Worm (Caenorhabditis elegans): Measurements from ENCODE around the gene clec-64.

The clec-64 gene

DNA sequence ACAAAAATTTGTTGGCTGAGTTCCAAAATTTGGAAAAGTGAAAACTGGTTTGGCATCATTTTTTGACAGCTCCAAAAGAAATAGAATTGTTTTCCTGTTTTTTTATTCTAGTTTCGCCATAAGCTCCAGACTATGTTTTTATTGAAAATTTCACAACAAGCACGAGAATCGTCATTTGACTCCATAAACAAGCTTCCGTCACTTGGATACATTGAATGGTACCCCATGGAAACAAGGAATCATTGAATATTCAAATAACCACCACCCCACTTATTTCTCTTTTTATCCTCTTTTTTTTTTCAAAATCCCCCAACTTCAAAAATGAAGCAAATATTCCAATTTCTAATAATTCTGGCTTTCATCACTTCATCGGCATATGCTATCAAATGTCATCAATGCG is 10.7 kb downstream of the clec-64 start, which contains the start of gene ddn-2:
ddn-2 (plus strand) TSS at position 301 of the 400 bp plus-strand sequence.
- TF ChIP-seq nhr-6 (tag; optimal IDR thresholded peaks at IDR 0.05): no peak
- TF ChIP-seq sem-4 (tag; optimal IDR thresholded peaks at IDR 0.05): no peak
- TF ChIP-seq elt-1 (tag; optimal IDR thresholded peaks at IDR 0.05): no peak

DNA sequence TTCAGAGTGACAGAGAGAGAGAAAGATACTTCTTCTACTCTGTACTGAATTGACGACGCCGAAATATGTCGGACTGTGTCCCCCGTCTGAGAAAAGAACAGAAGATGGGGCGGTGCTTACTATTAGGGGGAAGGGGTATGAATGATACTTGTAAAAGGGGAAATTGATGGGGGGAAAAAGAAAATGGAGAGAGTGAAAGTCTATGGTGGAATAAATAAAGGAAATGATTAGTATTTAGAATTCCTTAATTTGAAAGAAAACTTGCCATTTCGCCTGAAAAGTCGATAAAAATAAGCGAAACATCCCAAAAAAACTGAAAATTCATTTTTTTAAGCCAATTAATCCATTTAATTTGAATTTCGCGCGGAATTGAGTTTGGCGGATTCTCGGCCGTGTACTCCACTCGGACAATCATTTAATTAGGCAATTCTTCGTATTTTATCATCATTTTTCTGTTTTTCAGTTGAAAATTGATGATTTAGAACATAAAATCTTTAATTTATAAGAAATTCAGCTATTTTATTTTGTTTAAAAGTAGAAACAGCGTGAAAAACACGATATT is 16.6 kb downstream of the clec-64 start, which contains the start of gene F35C5.12:
F35C5.12 (minus strand) TSS at position 51 of the 562 bp plus-strand sequence.
- TF ChIP-seq nhr-11 (tag; optimal IDR thresholded peaks at IDR 0.05) (no peak), unc-62 (GFP tag; optimal IDR thresholded peaks at IDR 0.05) (no peak), ztf-4 (tag; optimal IDR thresholded peaks at IDR 0.05) (no peak), lsy-2 (tag; optimal IDR thresholded peaks at IDR 0.05) (peak; percentile 8 to 74), unc-55 (GFP tag; optimal IDR thresholded peaks at IDR 0.05) (peak; percentile 55), skn-1 (tag; optimal IDR thresholded peaks at IDR 0.05) (no peak), unc-39 (tag; optimal IDR thresholded peaks at IDR 0.05) (no peak), nhr-6 (tag; optimal IDR thresholded peaks at IDR 0.05) (no peak), alr-1 (tag; optimal IDR thresholded peaks at IDR 0.05) (no peak), snpc-4 (tag; optimal IDR thresholded peaks at IDR 0.05) (no peak), egl-27 (tag; optimal IDR thresholded peaks at IDR 0.05) (no peak), nhr-237 (tag; optimal IDR thresholded peaks at IDR 0.05) (no peak), F13H6.1 (tag; optimal IDR thresholded peaks at IDR 0.05) (peak; percentile 6), C34F6.9 (tag; optimal IDR thresholded peaks at IDR 0.05) (peak; percentile 46), nhr-25 (tag; optimal IDR thresholded peaks at IDR 0.05) (peak; percentile 36), nhr-77 (tag; optimal IDR thresholded peaks at IDR 0.05) (no peak), lin-13 (GFP tag; optimal IDR thresholded peaks at IDR 0.05) (no peak), blmp-1 (tag; optimal IDR thresholded peaks at IDR 0.05; ENCODE audit: insufficient read depth) (no peak), lin-11 (tag; optimal IDR thresholded peaks at IDR 0.05) (no peak), lin-39 (tag; optimal IDR thresholded peaks at IDR 0.05) (no peak), nhr-21 (tag; optimal IDR thresholded peaks at IDR 0.05) (peak; percentile 12), mdl-1 (tag; optimal IDR thresholded peaks at IDR 0.05) (no peak), nhr-23 (tag; optimal IDR thresholded peaks at IDR 0.05) (no peak), ztf-11 (tag; optimal IDR thresholded peaks at IDR 0.05) (no peak), dmd-4 (tag; optimal IDR thresholded peaks at IDR 0.05) (no peak), elt-1 (tag; optimal IDR thresholded peaks at IDR 0.05) (no peak), R02D3.7 (tag; optimal IDR thresholded peaks at IDR 0.05) (no peak), nhr-12 (tag; optimal IDR thresholded peaks at IDR 0.05) (no peak), ceh-16 (tag; optimal IDR thresholded peaks at IDR 0.05) (peak; percentile 2), gmeb-1 (tag; optimal IDR thresholded peaks at IDR 0.05) (peak; percentile 91), mbf-1 (tag; optimal IDR thresholded peaks at IDR 0.05) (no peak), nhr-10 (tag; optimal IDR thresholded peaks at IDR 0.05) (no peak), fos-1 (tag; optimal IDR thresholded peaks at IDR 0.05) (peak; percentile 30), sma-3 (GFP tag; optimal IDR thresholded peaks at IDR 0.05) (peak; percentile 60), ceh-82 (tag; optimal IDR thresholded peaks at IDR 0.05) (no peak), ztf-1 (GFP tag; conservative IDR thresholded peaks at IDR 0.05) (no peak), sma-9 (GFP tag; optimal IDR thresholded peaks at IDR 0.05) (peak; percentile 47), sma-9 (tag; optimal IDR thresholded peaks at IDR 0.05) (no peak), ZK546.5 (tag; optimal IDR thresholded peaks at IDR 0.05) (no peak), ama-1 (optimal IDR thresholded peaks at IDR 0.05) (no peak), Y55F3AM.14 (GFP tag; optimal IDR thresholded peaks at IDR 0.05) (no peak), aly-2 (tag; optimal IDR thresholded peaks at IDR 0.05) (no peak), sem-4 (tag; optimal IDR thresholded peaks at IDR 0.05) (no peak), elt-3 (tag; optimal IDR thresholded peaks at IDR 0.05) (no peak), peb-1 (tag; optimal IDR thresholded peaks at IDR 0.05) (no peak), mab-5 (tag; optimal IDR thresholded peaks at IDR 0.05) (no peak), nhr-129 (tag; optimal IDR thresholded peaks at IDR 0.05) (no peak), zag-1 (tag; optimal IDR thresholded peaks at IDR 0.05) (no peak), crh-2 (tag; optimal IDR thresholded peaks at IDR 0.05) (no peak)
